Worm (Caenorhabditis elegans): ENCODE measurements around the gene evl-20.

evl-20 gene

ce11 chrII:8459832-8460566 lies 15.9 kb downstream of the evl-20 start:
- peak; percentile 34; the same call in 1 of the 2 replicates for TF ChIP-seq arid-1 (GFP tag; conservative IDR thresholded peaks at IDR 0.05)

ce11 chrII:8464448-8464898 lies 20.4 kb downstream of the evl-20 start, which contains the start of gene fars-3:
Gene fars-3, plus strand, starts transcription at chrII:8464848.
- TF ChIP-seq fkh-10 (GFP tag; optimal IDR thresholded peaks at IDR 0.05) (no peak), zfp-3 (GFP tag; conservative IDR thresholded peaks at IDR 0.05) (0 out of 2 replicates have a peak, but pooled peaks have one; percentile 10), lin-1 (GFP tag; IDR thresholded peaks at IDR 0.05) (no peak), nhr-102 (tag; optimal IDR thresholded peaks at IDR 0.05) (peak; percentile 27), dpl-1 (GFP tag; optimal IDR thresholded peaks at IDR 0.05) (peak; percentile 45), zfp-2 (tag; optimal IDR thresholded peaks at IDR 0.05) (no peak), lsy-2 (tag; optimal IDR thresholded peaks at IDR 0.05) (peak in 1 of 2 experiments; percentile 66), mes-2 (tag; optimal IDR thresholded peaks at IDR 0.05; ENCODE audit: poor library complexity, severe bottlenecking) (peak; percentile 65), dmd-6 (GFP tag; IDR thresholded peaks at IDR 0.05) (no peak), duxl-1 (tag; optimal IDR thresholded peaks at IDR 0.05; ENCODE audit: poor library complexity) (peak; percentile 37), lin-39 (tag; optimal IDR thresholded peaks at IDR 0.05) (no peak), mep-1 (tag; optimal IDR thresholded peaks at IDR 0.05) (peak; percentile 76), ceh-44 (GFP tag; IDR thresholded peaks at IDR 0.05) (no peak), lin-38 (GFP tag; IDR thresholded peaks at IDR 0.05) (peak; percentile 67; the same call in 1 of the 2 replicates), snpc-1.2 (GFP tag; IDR thresholded peaks at IDR 0.05) (peak; percentile 64; the same call in 1 of the 2 replicates), madf-9 (GFP tag; conservative IDR thresholded peaks at IDR 0.05) (no peak), Y48G9A.11 (GFP tag; IDR thresholded peaks at IDR 0.05) (no peak), ctbp-1 (GFP tag; IDR thresholded peaks at IDR 0.05) (peak; percentile 43; the same call in 1 of the 2 replicates), rbr-2 (tag; optimal IDR thresholded peaks at IDR 0.05) (peak; percentile 25), daf-12 (tag; optimal IDR thresholded peaks at IDR 0.05) (no peak), cey-2 (tag; optimal IDR thresholded peaks at IDR 0.05; ENCODE audit: borderline replicate concordance, insufficient read depth) (no peak), ceh-32 (tag; optimal IDR thresholded peaks at IDR 0.05; ENCODE audit: poor library complexity) (no peak), arid-1 (GFP tag; conservative IDR thresholded peaks at IDR 0.05) (peak; percentile 14; the same call in 1 of the 2 replicates)

- TF ChIP-seq ama-1 (optimal IDR thresholded peaks at IDR 0.05) (peak; percentile 49), Y105C5A.15 (GFP tag; IDR thresholded peaks at IDR 0.05) (no peak), lin-38 (GFP tag; IDR thresholded peaks at IDR 0.05) (peak; percentile 23; the same call in 1 of the 2 replicates), ZK546.5 (tag; optimal IDR thresholded peaks at IDR 0.05) (no peak), Y5F2A.4 (GFP tag; optimal IDR thresholded peaks at IDR 0.05) (no peak), aly-2 (tag; optimal IDR thresholded peaks at IDR 0.05) (no peak), nhr-6 (tag; optimal IDR thresholded peaks at IDR 0.05) (no peak)
Measured at ce11 chrII:8466874-8467273, 22.8 kb downstream of the evl-20 start, which contains the start of gene F22B5.10. Gene F22B5.10, plus strand, starts transcription at chrII:8467174.

- TF ChIP-seq zfp-2 (tag; optimal IDR thresholded peaks at IDR 0.05) (no peak), duxl-1 (tag; optimal IDR thresholded peaks at IDR 0.05; ENCODE audit: poor library complexity) (no peak), unc-39 (tag; optimal IDR thresholded peaks at IDR 0.05) (no peak), set-16 (GFP tag; IDR thresholded peaks at IDR 0.05) (no peak), zip-2 (tag; optimal IDR thresholded peaks at IDR 0.05) (no peak)
Measured at ce11 chrII:8467809-8468208, 23.7 kb downstream of the evl-20 start, which contains the start of gene M05D6.2. Gene M05D6.2, plus strand, starts transcription at chrII:8468109.

All from whole organism, L4 larva.